Fruit fly (Drosophila melanogaster) whole organism, embryonic: ENCODE results near the gene Spn28B.
A peak's percentile ranks its signal among the peaks of the same experiment; 100 is the strongest.

ENCODE experiments used
- Abd-B ChIP-seq: fragments of 200-800 bp; sonication (Bioruptor generic); optimal IDR thresholded peaks from 2 replicates; lab custom pipeline; 2018; ENCODE audit warnings: missing biosample characterization, mild to moderate bottlenecking, missing genetic modification characterization, moderate library complexity
- Awh ChIP-seq: fragments of 200-800 bp; sonication (Bioruptor generic); IDR thresholded peaks from 2 replicates; pipeline ENCODE4, ENCODE4 v1.3.6; 2022; ENCODE audit warnings: missing biosample characterization, missing genetic modification characterization
- CG11456 ChIP-seq: fragments of 200-800 bp; sonication (Bioruptor generic); IDR thresholded peaks from 3 replicates; pipeline ENCODE4 v1.3.6; 2022; ENCODE audit warnings: missing biosample characterization, missing genetic modification characterization
- CG12744 ChIP-seq: fragments of 200-800 bp; sonication (Bioruptor generic); optimal IDR thresholded peaks from 2 replicates; lab custom pipeline; 2016; ENCODE audit warnings: missing biosample characterization, missing genetic modification characterization
- CG17802 ChIP-seq: fragments of 200-800 bp; sonication (Bioruptor generic); optimal IDR thresholded peaks from 2 replicates; lab custom pipeline; 2018; ENCODE audit warnings: missing biosample characterization, mild to moderate bottlenecking, missing genetic modification characterization, moderate library complexity
- CG17829 ChIP-seq: fragments of 200-800 bp; optimal IDR thresholded peaks from 2 replicates; lab custom pipeline; 2019; ENCODE audit warnings: missing biosample characterization, mild to moderate bottlenecking, missing genetic modification characterization, moderate library complexity
- CG2120 ChIP-seq: fragments of 200-800 bp; sonication (Bioruptor generic); optimal IDR thresholded peaks from 3 replicates; lab custom pipeline; 2016; ENCODE audit warnings: missing biosample characterization, missing genetic modification characterization
- CG2712 ChIP-seq: fragments of 200-800 bp; optimal IDR thresholded peaks from 3 replicates; lab custom pipeline; 2019; ENCODE audit warnings: missing biosample characterization, mild to moderate bottlenecking, missing genetic modification characterization, moderate library complexity
- CG34376 ChIP-seq: fragments of 200-800 bp; sonication (Bioruptor generic); optimal IDR thresholded peaks from 2 replicates; lab custom pipeline; 2018; ENCODE audit warnings: missing biosample characterization, mild to moderate bottlenecking, missing genetic modification characterization
- CG4854 ChIP-seq: fragments of 200-800 bp; sonication (Bioruptor generic); optimal IDR thresholded peaks from 2 replicates; lab custom pipeline; 2016; ENCODE audit warnings: missing biosample characterization, missing genetic modification characterization, inconsistent platforms
- CG6175 ChIP-seq: fragments of 200-800 bp; sonication (Bioruptor generic); IDR thresholded peaks from 3 replicates; pipeline ENCODE4 v1.3.6; 2022; ENCODE audit warnings: missing biosample characterization, missing genetic modification characterization
- CG6272 ChIP-seq: fragments of 200-800 bp; sonication (Bioruptor generic); IDR thresholded peaks from 2 replicates; pipeline ENCODE4 v1.3.6; 2022; ENCODE audit warnings: missing biosample characterization, missing genetic modification characterization
- CG6689 ChIP-seq: fragments of 200-800 bp; sonication (Bioruptor generic); IDR thresholded peaks from 2 replicates; pipeline ENCODE4 v1.3.6; 2022; ENCODE audit warnings: missing biosample characterization, missing genetic modification characterization
- CG6854 ChIP-seq: fragments of 200-800 bp; sonication (Bioruptor generic); optimal IDR thresholded peaks from 3 replicates; lab custom pipeline; 2017; ENCODE audit warnings: missing biosample characterization, mild to moderate bottlenecking, missing genetic modification characterization
- CG9817 ChIP-seq: fragments of 200-800 bp; sonication (Bioruptor generic); optimal IDR thresholded peaks from 2 replicates; lab custom pipeline; 2018; ENCODE audit warnings: missing biosample characterization, mild to moderate bottlenecking, missing genetic modification characterization, moderate library complexity
- Doc2 ChIP-seq: fragments of 200-800 bp; sonication (Bioruptor generic); IDR thresholded peaks from 2 replicates; pipeline ENCODE4 v1.3.6; 2022; ENCODE audit warnings: missing biosample characterization, missing genetic modification characterization
- Drgx ChIP-seq: fragments of 200-800 bp; sonication (Bioruptor generic); IDR thresholded peaks from 2 replicates; pipeline ENCODE4 v1.3.6; 2022; ENCODE audit warnings: missing biosample characterization, missing genetic modification characterization
- Hey ChIP-seq: fragments of 200-800 bp; sonication (Bioruptor generic); optimal IDR thresholded peaks from 3 replicates; lab custom pipeline; 2018; ENCODE audit warnings: missing biosample characterization, mild to moderate bottlenecking, missing genetic modification characterization
- Hmx ChIP-seq: fragments of 200-800 bp; sonication (Bioruptor generic); optimal IDR thresholded peaks from 2 replicates; lab custom pipeline; 2016; ENCODE audit warnings: missing biosample characterization, missing genetic modification characterization
- Hr3 ChIP-seq: fragments of 200-800 bp; sonication (Bioruptor generic); optimal IDR thresholded peaks from 3 replicates; lab custom pipeline; 2016; ENCODE audit warnings: missing biosample characterization, missing genetic modification characterization
- Hr78 ChIP-seq, 2 experiments: fragments of 200-800 bp in 1 of 2; fragments of >200 bp in 1 of 2; sonication (Bioruptor generic) in 1 of 2; optimal IDR thresholded peaks; 2 replicates each; lab custom pipeline; 2017 to 2019; ENCODE audit warnings: missing biosample characterization in 2 of 2, missing genetic modification characterization in 2 of 2, mild to moderate bottlenecking in 1 of 2, moderate library complexity in 1 of 2
- Med ChIP-seq: fragments of 200-800 bp; sonication (Bioruptor generic); peaks from one replicate; lab custom pipeline; 2016; ENCODE audit warnings: missing biosample characterization, missing genetic modification characterization, mild to moderate bottlenecking, inconsistent platforms, moderate library complexity
- Meics ChIP-seq: fragments of 200-800 bp; sonication (Bioruptor generic); optimal IDR thresholded peaks from 2 replicates; lab custom pipeline; 2017; ENCODE audit warnings: missing biosample characterization, mild to moderate bottlenecking, missing genetic modification characterization
- Nf-YA ChIP-seq: fragments of 200-800 bp; sonication (Bioruptor generic); IDR thresholded peaks from 2 replicates; pipeline ENCODE4 v1.3.6; 2022; ENCODE audit warnings: missing biosample characterization, missing genetic modification characterization
- NfI ChIP-seq: fragments of 200-800 bp; sonication (Bioruptor generic); optimal IDR thresholded peaks from 3 replicates; lab custom pipeline; 2018; ENCODE audit warnings: missing biosample characterization, mild to moderate bottlenecking, missing genetic modification characterization, moderate library complexity
- Optix ChIP-seq: fragments of 200-800 bp; sonication (Bioruptor generic); IDR thresholded peaks from 3 replicates; pipeline ENCODE4 v1.3.6; 2022; ENCODE audit warnings: missing biosample characterization, missing genetic modification characterization
- Ptx1 ChIP-seq: fragments of 200-800 bp; sonication (Bioruptor generic); IDR thresholded peaks from 2 replicates; pipeline ENCODE4 v1.3.6; 2022; ENCODE audit warnings: missing biosample characterization, missing genetic modification characterization
- Rfx ChIP-seq: fragments of 200-800 bp; sonication (Bioruptor generic); IDR thresholded peaks from 2 replicates; pipeline ENCODE4 v1.3.6; 2022; ENCODE audit warnings: missing biosample characterization, missing genetic modification characterization
- Sox102F ChIP-seq: fragments of 200-800 bp; sonication (Bioruptor generic); optimal IDR thresholded peaks from 2 replicates; lab custom pipeline; 2018; ENCODE audit warnings: missing biosample characterization, mild to moderate bottlenecking, missing genetic modification characterization, moderate library complexity
- Trl ChIP-seq, 3 experiments: fragments of >200 bp in 2 of 3; fragments of 200-800 bp in 1 of 3; sonication (Bioruptor generic) in 1 of 3; optimal IDR thresholded peaks; 2 replicates in 1 of 3; 3 replicates in 2 of 3; lab custom pipeline; 2016 to 2017; ENCODE audit warnings: missing biosample characterization in 1 of 3, missing genetic modification characterization in 1 of 3
- Xrp1 ChIP-seq: fragments of 200-800 bp; sonication (Bioruptor generic); IDR thresholded peaks from 2 replicates; pipeline ENCODE4 v1.3.6; 2022; ENCODE audit warnings: missing biosample characterization, missing genetic modification characterization
- YL-1 ChIP-seq: fragments of 200-800 bp; sonication (Bioruptor generic); optimal IDR thresholded peaks from 3 replicates; lab custom pipeline; 2017; ENCODE audit warnings: missing biosample characterization, mild to moderate bottlenecking, missing genetic modification characterization
- bsh ChIP-seq, 2 experiments: fragments of 200-800 bp; sonication (Bioruptor generic); optimal IDR thresholded peaks; 2 replicates each; lab custom pipeline; 2017 to 2018; ENCODE audit warnings: mild to moderate bottlenecking in 2 of 2, missing biosample characterization in 2 of 2, missing genetic modification characterization in 2 of 2, moderate library complexity in 1 of 2
- cato ChIP-seq: fragments of 200-800 bp; sonication (Bioruptor generic); optimal IDR thresholded peaks from 2 replicates; lab custom pipeline; 2016; ENCODE audit warnings: missing biosample characterization, missing genetic modification characterization, borderline replicate concordance
- cg ChIP-seq: fragments of 200-800 bp; sonication (Bioruptor generic); optimal IDR thresholded peaks from 3 replicates; lab custom pipeline; 2019; ENCODE audit warnings: missing biosample characterization, mild to moderate bottlenecking, missing genetic modification characterization, moderate library complexity
- chinmo ChIP-seq: fragments of 200-800 bp; sonication (Bioruptor generic); IDR thresholded peaks from 4 replicates; pipeline ENCODE4 v1.3.6; 2022; ENCODE audit warnings: missing biosample characterization, missing genetic modification characterization; ENCODE audit not compliant: partially characterized antibody
- dmrt11E ChIP-seq: fragments of 200-800 bp; sonication (Bioruptor generic); optimal IDR thresholded peaks from 3 replicates; lab custom pipeline; 2018; ENCODE audit warnings: missing biosample characterization, mild to moderate bottlenecking, missing genetic modification characterization, moderate library complexity
- ewg ChIP-seq: fragments of 200-800 bp; sonication (Bioruptor generic); optimal IDR thresholded peaks from 3 replicates; lab custom pipeline; 2017; ENCODE audit warnings: mild to moderate bottlenecking, missing biosample characterization, missing genetic modification reagents, missing genetic modification characterization
- fu2 ChIP-seq: fragments of 200-800 bp; sonication (Bioruptor generic); optimal IDR thresholded peaks from 2 replicates; lab custom pipeline; 2016; ENCODE audit warnings: missing biosample characterization, missing genetic modification characterization
- gem ChIP-seq: fragments of 200-800 bp; sonication (Bioruptor generic); optimal IDR thresholded peaks from 2 replicates; lab custom pipeline; 2019; ENCODE audit warnings: missing biosample characterization, mild to moderate bottlenecking, missing genetic modification characterization, moderate library complexity
- her ChIP-seq: fragments of 200-800 bp; sonication (Bioruptor generic); optimal IDR thresholded peaks from 2 replicates; lab custom pipeline; 2016; ENCODE audit warnings: missing biosample characterization, missing genetic modification characterization
- jing ChIP-seq: fragments of 200-800 bp; sonication (Bioruptor generic); optimal IDR thresholded peaks from 2 replicates; lab custom pipeline; 2018; ENCODE audit warnings: missing biosample characterization, mild to moderate bottlenecking, missing genetic modification characterization
- knrl ChIP-seq: fragments of 200-800 bp; sonication (Bioruptor generic); IDR thresholded peaks from 3 replicates; pipeline ENCODE4 v1.3.6; 2022; ENCODE audit warnings: missing biosample characterization, missing genetic modification characterization; ENCODE audit not compliant: partially characterized antibody
- mld ChIP-seq: fragments of 200-800 bp; sonication (Bioruptor generic); IDR thresholded peaks from 3 replicates; pipeline ENCODE4 v1.3.6; 2022; ENCODE audit warnings: missing biosample characterization, missing genetic modification characterization; ENCODE audit not compliant: partially characterized antibody
- nau ChIP-seq: fragments of 200-800 bp; sonication (Bioruptor generic); optimal IDR thresholded peaks from 3 replicates; lab custom pipeline; 2017; ENCODE audit warnings: missing biosample characterization, mild to moderate bottlenecking, missing genetic modification characterization, missing genetic modification reagents
- p53 ChIP-seq: fragments of 200-800 bp; sonication (Bioruptor generic); optimal IDR thresholded peaks from 2 replicates; lab custom pipeline; 2016; ENCODE audit warnings: missing biosample characterization, missing genetic modification characterization
- run ChIP-seq: fragments of 200-800 bp; sonication (Bioruptor generic); optimal IDR thresholded peaks from 3 replicates; lab custom pipeline; 2018; ENCODE audit warnings: missing biosample characterization, mild to moderate bottlenecking, missing genetic modification characterization
- so ChIP-seq: fragments of 200-800 bp; sonication (Bioruptor generic); IDR thresholded peaks from 3 replicates; pipeline ENCODE4 v1.3.6; 2022; ENCODE audit warnings: missing biosample characterization, missing genetic modification characterization
- ssp ChIP-seq: fragments of 200-800 bp; sonication (Bioruptor generic); IDR thresholded peaks from 2 replicates; pipeline ENCODE4 v1.3.6; 2022; ENCODE audit warnings: missing biosample characterization, missing genetic modification characterization
- trh ChIP-seq: fragments of 200-800 bp; sonication (Bioruptor generic); optimal IDR thresholded peaks from 2 replicates; lab custom pipeline; 2016; ENCODE audit warnings: missing biosample characterization, missing genetic modification characterization
- vvl ChIP-seq: fragments of 200-800 bp; sonication (Bioruptor generic); IDR thresholded peaks from 2 replicates; pipeline ENCODE4 v1.3.6; 2022; ENCODE audit warnings: missing biosample characterization, missing genetic modification characterization

The Spn28B gene

dm6 chr2L:7598260-7598659, 16.5 kb downstream of the Spn28B start:
- TF ChIP-seq chinmo = 0 out of 4 replicates have a peak, but pooled peaks have one; percentile 28
- no peak for TF ChIP-seq Nf-YA
- peak in 1 of 2 experiments; percentile 30 for TF ChIP-seq Hr78 (GFP tag; optimal IDR thresholded peaks at IDR 0.05; lab: Kevin White, UChicago)
- no peak for TF ChIP-seq CG12744 (GFP tag; lab: Kevin White, UChicago)
- peak; percentile 35 for TF ChIP-seq Med (GFP tag; lab: Kevin White, UChicago)
- no peak for TF ChIP-seq Abd-B
- TF ChIP-seq CG34376 (GFP tag; lab: Kevin White, UChicago) = no peak
- peak; percentile 24 for TF ChIP-seq Sox102F (GFP tag; lab: Kevin White, UChicago)
- TF ChIP-seq vvl (GFP tag; lab: Robert Waterston, UW) = peak; percentile 74; the same call in 1 of the 2 replicates
- TF ChIP-seq cg (GFP tag; lab: Kevin White, UChicago) = no peak
- TF ChIP-seq CG11456 = peak; percentile 40; the same call in 1 of the 3 replicates
- no peak for TF ChIP-seq CG4854 (GFP tag; lab: Kevin White, UChicago)
- no peak for TF ChIP-seq p53 (GFP tag; lab: Kevin White, UChicago)
- no peak for TF ChIP-seq CG17802 (tag; lab: Kevin White, UChicago)
- no peak for TF ChIP-seq Trl (optimal IDR thresholded peaks at IDR 0.05; lab: Kevin White, UChicago)
- TF ChIP-seq Trl (GFP tag; optimal IDR thresholded peaks at IDR 0.05; lab: Kevin White, UChicago) = no peak
- TF ChIP-seq Hmx (GFP tag; lab: Kevin White, UChicago) = no peak
- TF ChIP-seq so (GFP tag; lab: Robert Waterston, UW) = no peak
- no peak for TF ChIP-seq gem (tag; lab: Kevin White, UChicago)
- no peak for TF ChIP-seq CG9817 (tag; lab: Kevin White, UChicago)
- TF ChIP-seq knrl (GFP tag; lab: Robert Waterston, UW) = no peak
- TF ChIP-seq cato (GFP tag; lab: Kevin White, UChicago) = no peak
- TF ChIP-seq Awh = 0 out of 2 replicates have a peak, but pooled peaks have one; percentile 6
- no peak for TF ChIP-seq jing (GFP tag; lab: Kevin White, UChicago)
- TF ChIP-seq nau (GFP tag; lab: Kevin White, UChicago) = no peak
- peak; percentile 26 for TF ChIP-seq Meics (GFP tag; lab: Kevin White, UChicago)
- TF ChIP-seq CG2120 (GFP tag; lab: Kevin White, UChicago) = no peak
- TF ChIP-seq Rfx (GFP tag; lab: Robert Waterston, UW) = peak; percentile 44; the same call in 1 of the 2 replicates
- no peak for TF ChIP-seq Doc2 (GFP tag; lab: Robert Waterston, UW)
- no peak for TF ChIP-seq Optix (GFP tag; lab: Robert Waterston, UW)
- no peak for TF ChIP-seq bsh (GFP tag; optimal IDR thresholded peaks at IDR 0.05; lab: Kevin White, UChicago)
- no peak for TF ChIP-seq CG6272
- no peak for TF ChIP-seq fu2 (GFP tag; lab: Kevin White, UChicago)
- TF ChIP-seq CG6854 (GFP tag; lab: Kevin White, UChicago) = no peak
- no peak for TF ChIP-seq Hey (tag; lab: Kevin White, UChicago)
- no peak for TF ChIP-seq her (GFP tag; lab: Kevin White, UChicago)
- peak; percentile 2 for TF ChIP-seq NfI
- TF ChIP-seq, all 482 proteins: peak for 10

DNA sequence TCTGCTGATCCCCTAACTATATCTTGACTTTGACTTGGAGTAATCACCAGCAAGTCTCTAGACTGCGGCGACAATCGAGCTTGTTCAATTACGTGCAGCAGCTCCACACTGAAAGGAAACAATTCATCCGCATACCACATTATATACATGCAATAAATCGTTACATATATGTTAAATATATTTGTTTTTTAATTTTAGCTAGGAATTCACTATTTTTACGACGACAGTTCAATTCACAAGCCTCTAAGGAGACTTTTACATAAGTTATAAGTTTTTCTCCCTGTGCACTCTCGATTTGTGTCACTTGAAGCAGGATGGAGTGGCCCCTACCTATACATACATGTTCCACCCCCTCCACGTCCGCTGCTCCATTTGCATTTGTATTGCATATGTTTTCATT, 17.0 kb downstream of the Spn28B start:
- TF ChIP-seq Ptx1 = 0 out of 2 replicates have a peak, but pooled peaks have one; percentile 10
- peak; percentile 25; the same call in 1 of the 2 replicates for TF ChIP-seq CG6689
- TF ChIP-seq Drgx (GFP tag; lab: Robert Waterston, UW) = peak; percentile 91
- TF ChIP-seq trh (GFP tag; lab: Kevin White, UChicago) = no peak
- TF ChIP-seq dmrt11E (tag; lab: Kevin White, UChicago) = no peak
- no peak for TF ChIP-seq Hr3
- no peak for TF ChIP-seq CG6175 (GFP tag; lab: Robert Waterston, UW)
- TF ChIP-seq ewg (GFP tag; lab: Kevin White, UChicago) = no peak
- TF ChIP-seq run = no peak
- no peak for TF ChIP-seq CG17829
- no peak for TF ChIP-seq mld (GFP tag; lab: Robert Waterston, UW)
- TF ChIP-seq ssp (GFP tag; lab: Robert Waterston, UW) = 0 out of 2 replicates have a peak, but pooled peaks have one; percentile 25
- no peak for TF ChIP-seq CG2712 (tag; lab: Kevin White, UChicago)
- TF ChIP-seq Xrp1 (GFP tag; lab: Robert Waterston, UW) = peak; percentile 43
- no peak for TF ChIP-seq YL-1 (GFP tag; lab: Kevin White, UChicago)
- no peak for TF ChIP-seq CG34376 (GFP tag; lab: Kevin White, UChicago)
